Worm (Caenorhabditis elegans): ENCODE measurements around the gene B0222.11.
A peak's percentile ranks its signal among the peaks of the same experiment; 100 is the strongest.

B0222.11 gene

ce11 chrV:9146196-9146595 is 21.8 kb downstream of the B0222.11 start:
- TF ChIP-seq elt-3 (tag; optimal IDR thresholded peaks at IDR 0.05), result no peak
- TF ChIP-seq elt-2 (tag; optimal IDR thresholded peaks at IDR 0.05), result peak; percentile 90
- no peak for TF ChIP-seq xbp-1 (tag; optimal IDR thresholded peaks at IDR 0.05)
- no peak for TF ChIP-seq mef-2 (tag; optimal IDR thresholded peaks at IDR 0.05)
- no peak for TF ChIP-seq Y116A8C.19 (tag; optimal IDR thresholded peaks at IDR 0.05; ENCODE audit: borderline replicate concordance)
- no peak for TF ChIP-seq unc-130 (tag; optimal IDR thresholded peaks at IDR 0.05)
- no peak for TF ChIP-seq efl-1 (optimal IDR thresholded peaks at IDR 0.05)
- peak in 1 of 2 experiments; percentile 70 for TF ChIP-seq efl-1 (GFP tag; optimal IDR thresholded peaks at IDR 0.05 in 1 of 2)
- no peak for TF ChIP-seq swsn-7 (tag; optimal IDR thresholded peaks at IDR 0.05)
- TF ChIP-seq lin-15B (tag; optimal IDR thresholded peaks at IDR 0.05), result no peak
- no peak for TF ChIP-seq sptf-1 (tag; optimal IDR thresholded peaks at IDR 0.05)
- no peak for TF ChIP-seq grh-1 (GFP tag; IDR thresholded peaks at IDR 0.05)
- peak; percentile 23 for TF ChIP-seq nhr-85 (tag)
- TF ChIP-seq fkh-10 (GFP tag; optimal IDR thresholded peaks at IDR 0.05), result no peak
- no peak for TF ChIP-seq lin-14 (GFP tag; optimal IDR thresholded peaks at IDR 0.05)
- TF ChIP-seq zip-4 (GFP tag; optimal IDR thresholded peaks at IDR 0.05), result no peak
- no peak for TF ChIP-seq nhr-84 (tag; optimal IDR thresholded peaks at IDR 0.05)
- no peak for TF ChIP-seq rnt-1 (tag; optimal IDR thresholded peaks at IDR 0.05)
- TF ChIP-seq nhr-77 (tag; optimal IDR thresholded peaks at IDR 0.05), result no peak
- no peak for TF ChIP-seq unc-98 (GFP tag; IDR thresholded peaks at IDR 0.05)

ce11 chrV:9143896-9144295 is 24.1 kb downstream of the B0222.11 start:
- TF ChIP-seq nhr-47 (tag; optimal IDR thresholded peaks at IDR 0.05) (no peak), nhr-71 (tag; optimal IDR thresholded peaks at IDR 0.05) (peak; percentile 14), nhr-11 (tag; optimal IDR thresholded peaks at IDR 0.05) (no peak), elt-3 (tag; optimal IDR thresholded peaks at IDR 0.05) (peak in 2 of 6 experiments; percentile 15 to 53), nhr-77 (tag; optimal IDR thresholded peaks at IDR 0.05) (no peak), F16B12.6 (tag; optimal IDR thresholded peaks at IDR 0.05) (no peak), pax-3 (tag; optimal IDR thresholded peaks at IDR 0.05) (no peak), grh-1 (GFP tag; IDR thresholded peaks at IDR 0.05) (no peak), nhr-20 (tag; optimal IDR thresholded peaks at IDR 0.05) (peak; percentile 74), unc-30 (tag; optimal IDR thresholded peaks at IDR 0.05) (no peak), isw-1 (GFP tag; IDR thresholded peaks at IDR 0.05) (no peak), egl-27 (tag; optimal IDR thresholded peaks at IDR 0.05) (no peak), C16A3.4 (tag; optimal IDR thresholded peaks at IDR 0.05) (no peak), lin-15B (tag; optimal IDR thresholded peaks at IDR 0.05) (no peak), nhr-76 (tag; optimal IDR thresholded peaks at IDR 0.05) (no peak), C34B4.2 (tag; optimal IDR thresholded peaks at IDR 0.05) (no peak), mab-9 (GFP tag; IDR thresholded peaks at IDR 0.05) (no peak), lsy-2 (tag; optimal IDR thresholded peaks at IDR 0.05) (no peak), ces-1 (GFP tag; optimal IDR thresholded peaks at IDR 0.05) (no peak), C04F5.9 (tag; optimal IDR thresholded peaks at IDR 0.05) (no peak), hpl-2 (GFP tag; optimal IDR thresholded peaks at IDR 0.05) (no peak), blmp-1 (tag; optimal IDR thresholded peaks at IDR 0.05) (peak; percentile 60), aha-1 (tag; optimal IDR thresholded peaks at IDR 0.05) (no peak), rnt-1 (tag; optimal IDR thresholded peaks at IDR 0.05) (no peak), sptf-1 (tag; optimal IDR thresholded peaks at IDR 0.05) (no peak), pqm-1 (tag; optimal IDR thresholded peaks at IDR 0.05) (no peak), unc-62 (GFP tag; optimal IDR thresholded peaks at IDR 0.05) (no peak), nhr-12 (tag; optimal IDR thresholded peaks at IDR 0.05) (no peak), lir-3 (tag; optimal IDR thresholded peaks at IDR 0.05; ENCODE audit: poor library complexity) (no peak), efl-1 (optimal IDR thresholded peaks at IDR 0.05) (no peak), efl-1 (GFP tag; optimal IDR thresholded peaks at IDR 0.05 in 1 of 2) (peak in 1 of 2 experiments; percentile 73), dpl-1 (GFP tag; optimal IDR thresholded peaks at IDR 0.05) (no peak), snu-23 (GFP tag; optimal IDR thresholded peaks at IDR 0.05) (no peak), nhr-85 (tag) (peak; percentile 27), lin-35 (GFP tag; optimal IDR thresholded peaks at IDR 0.05) (no peak), ceh-8 (GFP tag; optimal IDR thresholded peaks at IDR 0.05) (no peak), lin-14 (GFP tag; optimal IDR thresholded peaks at IDR 0.05) (peak; percentile 19), ztf-4 (tag; optimal IDR thresholded peaks at IDR 0.05) (no peak), tlp-1 (tag; optimal IDR thresholded peaks at IDR 0.05) (no peak)
